Worm (Caenorhabditis elegans) whole organism, L3 larva: Measurements from ENCODE around the gene T20D4.3.

Source experiments
- R02D3.7 ChIP-seq: fragments of 150-350 bp; optimal IDR thresholded peaks from 2 replicates; lab custom pipeline; 2014; ENCODE audit warnings: missing biosample characterization, missing genetic modification characterization
- ZK546.5 ChIP-seq: sonication (generic microtip); optimal IDR thresholded peaks from 2 replicates; lab custom pipeline; 2017; ENCODE audit warnings: missing biosample characterization, missing genetic modification characterization
- aly-2 ChIP-seq: fragments of 150-350 bp; optimal IDR thresholded peaks from 2 replicates; lab custom pipeline; 2014; ENCODE audit warnings: missing biosample characterization, missing genetic modification characterization
- ama-1 ChIP-seq: fragments of 150-350 bp; optimal IDR thresholded peaks from 2 replicates; lab custom pipeline; 2018
- ceh-16 ChIP-seq: sonication (generic microtip); optimal IDR thresholded peaks from 2 replicates; lab custom pipeline; 2017; ENCODE audit warnings: missing biosample characterization, missing genetic modification characterization
- ceh-28 ChIP-seq: fragments of 150-350 bp; optimal IDR thresholded peaks from 2 replicates; lab custom pipeline; 2014; ENCODE audit warnings: missing biosample characterization, missing genetic modification reagents, missing genetic modification characterization
- daf-12 ChIP-seq: fragments of 150-350 bp; optimal IDR thresholded peaks from 2 replicates; lab custom pipeline; 2014; ENCODE audit warnings: missing biosample characterization, missing genetic modification reagents, missing genetic modification characterization
- egl-27 ChIP-seq: sonication (generic microtip); optimal IDR thresholded peaks from 4 replicates; lab custom pipeline; 2017; ENCODE audit warnings: missing biosample characterization, missing genetic modification reagents, missing genetic modification characterization
- elt-1 ChIP-seq: fragments of 150-350 bp; optimal IDR thresholded peaks from 2 replicates; lab custom pipeline; 2014; ENCODE audit warnings: missing biosample characterization, missing genetic modification characterization
- elt-2 ChIP-seq: sonication (generic microtip); optimal IDR thresholded peaks from 2 replicates; lab custom pipeline; 2016; ENCODE audit warnings: missing genetic modification reagents, mild to moderate bottlenecking, missing genetic modification characterization, missing compliant biosample characterization
- elt-3 ChIP-seq, 3 experiments: fragments of 150-350 bp in 1 of 3; sonication (generic microtip) in 2 of 3; optimal IDR thresholded peaks; 2 replicates in 2 of 3; 4 replicates in 1 of 3; lab custom pipeline; 2014 to 2017; ENCODE audit warnings: missing biosample characterization in 3 of 3, missing genetic modification characterization in 3 of 3
- fkh-10 ChIP-seq: sonication (generic microtip); optimal IDR thresholded peaks from 2 replicates; lab custom pipeline; 2017; ENCODE audit warnings: missing biosample characterization, missing genetic modification reagents, missing genetic modification characterization
- fos-1 ChIP-seq: fragments of 150-350 bp; optimal IDR thresholded peaks from 2 replicates; lab custom pipeline; 2014; ENCODE audit warnings: missing biosample characterization, missing genetic modification characterization
- lin-15B ChIP-seq: fragments of 150-350 bp; optimal IDR thresholded peaks from 2 replicates; lab custom pipeline; 2014; ENCODE audit warnings: missing biosample characterization, missing genetic modification characterization
- lin-39 ChIP-seq: fragments of 150-350 bp; optimal IDR thresholded peaks from 2 replicates; lab custom pipeline; 2018; ENCODE audit warnings: missing biosample characterization, missing genetic modification reagents, missing genetic modification characterization
- lsy-12 ChIP-seq: sonication (generic microtip); optimal IDR thresholded peaks from 2 replicates; lab custom pipeline; 2016; ENCODE audit warnings: mild to moderate bottlenecking, missing genetic modification characterization, missing compliant biosample characterization
- mdl-1 ChIP-seq: fragments of 150-350 bp; optimal IDR thresholded peaks from 2 replicates; lab custom pipeline; 2014; ENCODE audit warnings: missing biosample characterization, missing genetic modification characterization
- mml-1 ChIP-seq: fragments of 150-350 bp; sonication (generic microtip); optimal IDR thresholded peaks from 3 replicates; lab custom pipeline; 2014; ENCODE audit warnings: missing biosample characterization, missing genetic modification characterization
- nhr-11 ChIP-seq: fragments of 150-350 bp; optimal IDR thresholded peaks from 2 replicates; lab custom pipeline; 2014; ENCODE audit warnings: missing biosample characterization, missing genetic modification characterization
- nhr-23 ChIP-seq: fragments of 150-350 bp; optimal IDR thresholded peaks from 2 replicates; lab custom pipeline; 2014; ENCODE audit warnings: missing biosample characterization, missing genetic modification reagents, missing genetic modification characterization
- nhr-237 ChIP-seq: fragments of 150-350 bp; optimal IDR thresholded peaks from 2 replicates; lab custom pipeline; 2014; ENCODE audit warnings: missing biosample characterization, missing genetic modification characterization
- nhr-43 ChIP-seq: sonication (generic microtip); optimal IDR thresholded peaks from 2 replicates; lab custom pipeline; 2016; ENCODE audit warnings: mild to moderate bottlenecking, missing genetic modification characterization, missing compliant biosample characterization; ENCODE audit not compliant: poor library complexity, severe bottlenecking
- nhr-67 ChIP-seq: fragments of 150-350 bp; optimal IDR thresholded peaks from 2 replicates; lab custom pipeline; 2014; ENCODE audit warnings: missing biosample characterization, missing genetic modification characterization
- pqm-1 ChIP-seq: fragments of 150-350 bp; optimal IDR thresholded peaks from 2 replicates; lab custom pipeline; 2017; ENCODE audit warnings: missing biosample characterization, missing genetic modification characterization, inconsistent platforms
- sea-2 ChIP-seq: fragments of 150-350 bp; sonication (generic microtip); optimal IDR thresholded peaks from 4 replicates; lab custom pipeline; 2014; ENCODE audit warnings: missing biosample characterization, missing genetic modification reagents, missing genetic modification characterization
- skn-1 ChIP-seq: fragments of 150-350 bp; optimal IDR thresholded peaks from 2 replicates; lab custom pipeline; 2014; ENCODE audit warnings: missing biosample characterization, missing genetic modification characterization
- tbx-2 ChIP-seq: sonication (generic microtip); optimal IDR thresholded peaks from 2 replicates; lab custom pipeline; 2016; ENCODE audit warnings: mild to moderate bottlenecking, missing genetic modification characterization, missing compliant biosample characterization
- unc-39 ChIP-seq: sonication (generic microtip); optimal IDR thresholded peaks from 4 replicates; lab custom pipeline; 2017; ENCODE audit warnings: missing biosample characterization, missing genetic modification characterization
- zag-1 ChIP-seq: fragments of 150-350 bp; optimal IDR thresholded peaks from 2 replicates; lab custom pipeline; 2014; ENCODE audit warnings: missing biosample characterization, missing genetic modification characterization
- ztf-11 ChIP-seq: fragments of 150-350 bp; optimal IDR thresholded peaks from 2 replicates; lab custom pipeline; 2014; ENCODE audit warnings: missing biosample characterization, missing genetic modification characterization
- ztf-4 ChIP-seq: fragments of 150-350 bp; optimal IDR thresholded peaks from 2 replicates; lab custom pipeline; 2014; ENCODE audit warnings: missing biosample characterization, missing genetic modification characterization

T20D4.3 gene

ce11 chrV:3450351-3450750, 32.3 kb downstream of the T20D4.3 start:
- TF ChIP-seq nhr-67 (tag; lab: Kevin White, UChicago) (no peak), elt-1 (tag; lab: Kevin White, UChicago) (no peak), unc-39 (tag; lab: Kevin White, UChicago) (no peak), fos-1 (no peak), mml-1 (tag; lab: Kevin White, UChicago) (no peak), egl-27 (tag; lab: Kevin White, UChicago) (no peak), elt-2 (tag; lab: Kevin White, UChicago) (no peak), lin-39 (tag; lab: Kevin White, UChicago) (no peak), ZK546.5 (tag; lab: Kevin White, UChicago) (no peak), daf-12 (no peak), nhr-43 (tag; lab: Kevin White, UChicago) (no peak), nhr-11 (tag; lab: Kevin White, UChicago) (no peak), lsy-12 (tag; lab: Kevin White, UChicago) (no peak), ama-1 (no peak), elt-3 (tag; optimal IDR thresholded peaks at IDR 0.05; lab: Kevin White, UChicago) (no peak), sea-2 (GFP tag; lab: Kevin White, UChicago) (no peak)
- TF ChIP-seq, all 47 proteins: peak for 0

- TF ChIP-seq zag-1 (tag; lab: Kevin White, UChicago) (no peak), lin-15B (tag; lab: Kevin White, UChicago) (no peak), R02D3.7 (tag; lab: Kevin White, UChicago) (no peak), ztf-4 (tag; lab: Kevin White, UChicago) (no peak), ztf-11 (tag; lab: Kevin White, UChicago) (no peak), tbx-2 (no peak), skn-1 (no peak), lin-39 (tag; lab: Kevin White, UChicago) (no peak), ceh-28 (no peak), nhr-237 (no peak), elt-1 (tag; lab: Kevin White, UChicago) (no peak), fos-1 (no peak), nhr-23 (tag; lab: Kevin White, UChicago) (no peak)
Measured at ce11 chrV:3451646-3452045, 33.6 kb downstream of the T20D4.3 start.

DNA sequence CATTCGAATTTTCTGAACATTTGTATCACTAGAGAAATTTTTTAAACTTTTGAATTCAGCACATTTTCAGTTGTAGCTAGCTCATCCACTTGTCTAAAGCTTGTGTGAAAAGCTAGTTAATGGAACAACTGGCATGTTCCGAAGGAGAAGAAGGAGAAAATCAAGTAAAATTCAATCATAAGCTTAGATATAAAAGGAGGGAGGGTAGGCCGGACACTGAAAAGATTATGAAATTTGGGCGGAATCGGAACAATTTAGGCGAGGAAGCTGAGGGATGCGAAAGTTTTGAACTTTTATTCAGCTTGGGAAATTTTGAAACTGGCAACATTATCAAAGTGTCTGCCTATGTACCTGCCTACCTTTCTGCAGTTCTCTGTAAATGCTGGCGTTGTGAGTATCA, 34.5 kb downstream of the T20D4.3 start:
- TF ChIP-seq elt-1 (tag; lab: Kevin White, UChicago), result no peak
- TF ChIP-seq fkh-10, result peak; percentile 70

DNA sequence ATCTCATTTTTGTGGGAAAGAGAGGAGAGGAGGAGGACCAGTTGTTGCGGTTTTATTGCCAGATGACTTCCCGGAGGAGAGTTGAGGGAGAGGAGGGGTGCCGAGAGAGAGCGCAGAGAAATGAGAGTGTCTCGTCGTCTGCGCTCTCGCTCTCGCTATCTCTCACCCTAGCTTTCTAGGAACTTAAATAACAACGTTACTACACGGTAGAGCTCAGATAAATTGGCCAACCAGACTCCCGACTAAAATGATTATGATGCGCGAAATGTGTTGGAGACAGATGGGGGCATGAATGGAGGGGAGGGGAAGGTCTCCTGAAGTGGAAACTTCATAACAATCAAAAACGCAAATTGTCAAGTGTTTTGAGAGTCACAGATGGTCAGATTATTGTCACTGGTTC, 36.6 kb downstream of the T20D4.3 start:
- TF ChIP-seq lin-39 (tag; lab: Kevin White, UChicago) (peak; percentile 22), ceh-16 (tag; lab: Kevin White, UChicago) (no peak)

ce11 chrV:3455135-3455747, 37.2 kb downstream of the T20D4.3 start:
- no peak for TF ChIP-seq egl-27 (tag; lab: Kevin White, UChicago)
- TF ChIP-seq pqm-1 (tag; lab: Kevin White, UChicago), result no peak
- TF ChIP-seq nhr-11 (tag; lab: Kevin White, UChicago), result no peak
- no peak for TF ChIP-seq mdl-1 (tag; lab: Kevin White, UChicago)

- TF ChIP-seq unc-39 (tag; lab: Kevin White, UChicago) (no peak), ama-1 (no peak), skn-1 (no peak), ZK546.5 (tag; lab: Kevin White, UChicago) (no peak), aly-2 (tag; lab: Kevin White, UChicago) (no peak), egl-27 (tag; lab: Kevin White, UChicago) (no peak), elt-3 (tag; optimal IDR thresholded peaks at IDR 0.05; lab: Kevin White, UChicago) (no peak), lsy-12 (tag; lab: Kevin White, UChicago) (no peak)
Measured at ce11 chrV:3459919-3460318, 41.9 kb downstream of the T20D4.3 start, which contains the start of gene slc-28.2. Gene slc-28.2 (plus strand): TSS chrV:3460219.
